Fruit fly (Drosophila melanogaster) whole organism, embryonic: Measurements from ENCODE around the gene CG42833.

Source experiments
- ATbp ChIP-seq: fragments of 200-800 bp; sonication (Bioruptor generic); optimal IDR thresholded peaks from 2 replicates; lab custom pipeline; 2017; ENCODE audit warnings: missing biosample characterization, mild to moderate bottlenecking, missing genetic modification characterization, missing genetic modification reagents
- CG10543 ChIP-seq: fragments of 200-800 bp; sonication (Bioruptor generic); optimal IDR thresholded peaks from 3 replicates; lab custom pipeline; 2017; ENCODE audit warnings: missing biosample characterization, mild to moderate bottlenecking, missing genetic modification characterization, moderate library complexity
- CG11456 ChIP-seq: fragments of 200-800 bp; sonication (Bioruptor generic); IDR thresholded peaks from 3 replicates; pipeline ENCODE4 v1.3.6; 2022; ENCODE audit warnings: missing biosample characterization, missing genetic modification characterization
- CG11560 ChIP-seq: fragments of 200-800 bp; sonication (Bioruptor generic); IDR thresholded peaks from 3 replicates; pipeline ENCODE4 v1.3.6; 2022; ENCODE audit warnings: missing biosample characterization, missing genetic modification characterization
- CG11696 ChIP-seq: fragments of 200-800 bp; sonication (Bioruptor generic); IDR thresholded peaks from 2 replicates; pipeline ENCODE4 v1.3.6; 2022; ENCODE audit warnings: missing biosample characterization, missing genetic modification characterization
- CG12942 ChIP-seq: fragments of 200-800 bp; sonication (Bioruptor generic); optimal IDR thresholded peaks from 3 replicates; lab custom pipeline; 2016; ENCODE audit warnings: missing biosample characterization, missing genetic modification characterization
- CG13123 ChIP-seq: fragments of 200-800 bp; sonication (Bioruptor generic); optimal IDR thresholded peaks from 2 replicates; lab custom pipeline; 2016; ENCODE audit warnings: missing biosample characterization, missing genetic modification characterization
- CG13287 ChIP-seq: fragments of 200-800 bp; sonication (Bioruptor generic); IDR thresholded peaks from 2 replicates; pipeline ENCODE4 v1.3.6; 2022; ENCODE audit warnings: missing biosample characterization, missing genetic modification characterization; ENCODE audit not compliant: partially characterized antibody
- CG13624 ChIP-seq: fragments of 200-800 bp; sonication (Bioruptor generic); optimal IDR thresholded peaks from 2 replicates; lab custom pipeline; 2016; ENCODE audit warnings: missing biosample characterization, missing genetic modification characterization
- CG14050 ChIP-seq: fragments of 200-800 bp; sonication (Bioruptor generic); IDR thresholded peaks from 3 replicates; pipeline ENCODE4 v1.3.6; 2022; ENCODE audit warnings: missing biosample characterization, missing genetic modification characterization
- CG2116 ChIP-seq: fragments of 200-800 bp; sonication (Bioruptor generic); optimal IDR thresholded peaks from 3 replicates; lab custom pipeline; 2018; ENCODE audit warnings: missing biosample characterization, mild to moderate bottlenecking, missing genetic modification characterization
- CG34376 ChIP-seq: fragments of 200-800 bp; sonication (Bioruptor generic); optimal IDR thresholded peaks from 2 replicates; lab custom pipeline; 2018; ENCODE audit warnings: missing biosample characterization, mild to moderate bottlenecking, missing genetic modification characterization
- CG34422 ChIP-seq: fragments of 200-800 bp; sonication (Bioruptor generic); IDR thresholded peaks from 3 replicates; pipeline ENCODE4 v1.3.6; 2022; ENCODE audit warnings: missing biosample characterization, missing genetic modification characterization
- CG4730 ChIP-seq: fragments of 200-800 bp; sonication (Bioruptor generic); IDR thresholded peaks from 2 replicates; pipeline ENCODE4 v1.3.6; 2022; ENCODE audit warnings: missing biosample characterization, missing genetic modification characterization
- CG4820 ChIP-seq: fragments of 200-800 bp; sonication (Bioruptor generic); optimal IDR thresholded peaks from 3 replicates; lab custom pipeline; 2016; ENCODE audit warnings: missing biosample characterization, missing genetic modification characterization
- CG5180 ChIP-seq: fragments of 200-800 bp; sonication (Bioruptor generic); optimal IDR thresholded peaks from 3 replicates; lab custom pipeline; 2017; ENCODE audit warnings: missing biosample characterization, missing genetic modification characterization, mild to moderate bottlenecking, moderate library complexity, missing genetic modification reagents
- CG8281 ChIP-seq: fragments of 200-800 bp; sonication (Bioruptor generic); optimal IDR thresholded peaks from 2 replicates; lab custom pipeline; 2018; ENCODE audit warnings: missing biosample characterization, mild to moderate bottlenecking, missing genetic modification characterization, moderate library complexity
- CG8359 ChIP-seq: fragments of 200-800 bp; sonication (Bioruptor generic); optimal IDR thresholded peaks from 2 replicates; lab custom pipeline; 2017; ENCODE audit warnings: missing biosample characterization, mild to moderate bottlenecking, missing genetic modification characterization, borderline replicate concordance
- CG9609 ChIP-seq: fragments of 200-800 bp; sonication (Bioruptor generic); optimal IDR thresholded peaks from 3 replicates; lab custom pipeline; 2016; ENCODE audit warnings: missing biosample characterization, missing genetic modification characterization
- CHES-1-like ChIP-seq: fragments of 200-800 bp; sonication (Bioruptor generic); optimal IDR thresholded peaks from 2 replicates; lab custom pipeline; 2016; ENCODE audit warnings: missing biosample characterization, missing genetic modification characterization
- D19A ChIP-seq: fragments of 200-800 bp; optimal IDR thresholded peaks from 3 replicates; lab custom pipeline; 2019; ENCODE audit warnings: missing biosample characterization, mild to moderate bottlenecking, missing genetic modification characterization, moderate library complexity
- D19B ChIP-seq: fragments of 200-800 bp; sonication (Bioruptor generic); optimal IDR thresholded peaks from 2 replicates; lab custom pipeline; 2017; ENCODE audit warnings: missing biosample characterization, mild to moderate bottlenecking, missing genetic modification characterization
- Dek ChIP-seq: fragments of 200-800 bp; sonication (Bioruptor generic); optimal IDR thresholded peaks from 3 replicates; lab custom pipeline; 2019; ENCODE audit warnings: missing biosample characterization, mild to moderate bottlenecking, missing genetic modification characterization, moderate library complexity
- Dll ChIP-seq: fragments of 200-800 bp; sonication (Bioruptor generic); IDR thresholded peaks from 4 replicates; pipeline ENCODE4 v1.3.6; 2022; ENCODE audit warnings: missing biosample characterization, missing genetic modification characterization; ENCODE audit not compliant: partially characterized antibody
- E2f2 ChIP-seq: fragments of 200-800 bp; sonication (Bioruptor generic); IDR thresholded peaks from 2 replicates; pipeline ENCODE4 v1.3.6; 2022; ENCODE audit warnings: missing biosample characterization, missing genetic modification characterization
- Elba2 ChIP-seq: fragments of 200-800 bp; sonication (Bioruptor generic); optimal IDR thresholded peaks from 3 replicates; lab custom pipeline; 2016; ENCODE audit warnings: missing biosample characterization, missing genetic modification characterization
- Hey ChIP-seq: fragments of 200-800 bp; sonication (Bioruptor generic); optimal IDR thresholded peaks from 3 replicates; lab custom pipeline; 2018; ENCODE audit warnings: missing biosample characterization, mild to moderate bottlenecking, missing genetic modification characterization
- NfI ChIP-seq: fragments of 200-800 bp; sonication (Bioruptor generic); optimal IDR thresholded peaks from 3 replicates; lab custom pipeline; 2018; ENCODE audit warnings: missing biosample characterization, mild to moderate bottlenecking, missing genetic modification characterization, moderate library complexity
- Pdp1 ChIP-seq, 2 experiments: fragments of 200-800 bp; sonication (Bioruptor generic); optimal IDR thresholded peaks; 3 replicates each; lab custom pipeline; 2016; ENCODE audit warnings: missing biosample characterization in 2 of 2, missing genetic modification characterization in 2 of 2, mild to moderate bottlenecking in 1 of 2, moderate library complexity in 1 of 2
- Rfx ChIP-seq: fragments of 200-800 bp; sonication (Bioruptor generic); IDR thresholded peaks from 2 replicates; pipeline ENCODE4 v1.3.6; 2022; ENCODE audit warnings: missing biosample characterization, missing genetic modification characterization
- Trl ChIP-seq, 3 experiments: fragments of >200 bp in 2 of 3; fragments of 200-800 bp in 1 of 3; sonication (Bioruptor generic) in 1 of 3; optimal IDR thresholded peaks; 2 replicates in 1 of 3; 3 replicates in 2 of 3; lab custom pipeline; 2016 to 2017; ENCODE audit warnings: missing biosample characterization in 1 of 3, missing genetic modification characterization in 1 of 3
- Xbp1 ChIP-seq: fragments of 200-800 bp; sonication (Bioruptor generic); optimal IDR thresholded peaks from 3 replicates; lab custom pipeline; 2016; ENCODE audit warnings: missing biosample characterization, mild to moderate bottlenecking, missing genetic modification characterization
- caup ChIP-seq: fragments of 200-800 bp; sonication (Bioruptor generic); optimal IDR thresholded peaks from 3 replicates; lab custom pipeline; 2017; ENCODE audit warnings: missing biosample characterization, mild to moderate bottlenecking, missing genetic modification characterization, moderate library complexity; ENCODE audit not compliant: severe bottlenecking
- cg ChIP-seq: fragments of 200-800 bp; sonication (Bioruptor generic); optimal IDR thresholded peaks from 3 replicates; lab custom pipeline; 2019; ENCODE audit warnings: missing biosample characterization, mild to moderate bottlenecking, missing genetic modification characterization, moderate library complexity
- chinmo ChIP-seq: fragments of 200-800 bp; sonication (Bioruptor generic); IDR thresholded peaks from 4 replicates; pipeline ENCODE4 v1.3.6; 2022; ENCODE audit warnings: missing biosample characterization, missing genetic modification characterization; ENCODE audit not compliant: partially characterized antibody
- ci ChIP-seq: fragments of 200-800 bp; sonication (Bioruptor generic); IDR thresholded peaks from 3 replicates; pipeline ENCODE4 v1.3.6; 2022; ENCODE audit warnings: missing biosample characterization, missing genetic modification characterization
- eve ChIP-seq, 2 experiments: fragments of >200 bp; optimal IDR thresholded peaks; 2 replicates each; lab custom pipeline; 2017; ENCODE audit warnings: missing biosample characterization in 2 of 2, missing genetic modification characterization in 2 of 2
- fd3F ChIP-seq: fragments of 200-800 bp; sonication (Bioruptor generic); optimal IDR thresholded peaks from 2 replicates; lab custom pipeline; 2018; ENCODE audit warnings: missing biosample characterization, mild to moderate bottlenecking, missing genetic modification characterization, moderate library complexity
- hth ChIP-seq: fragments of >200 bp; optimal IDR thresholded peaks from 2 replicates; lab custom pipeline; 2017; ENCODE audit warnings: inconsistent platforms
- otp ChIP-seq: fragments of 200-800 bp; sonication (Bioruptor generic); IDR thresholded peaks from 3 replicates; pipeline ENCODE4, ENCODE4 v1.3.6; 2022; ENCODE audit warnings: missing biosample characterization, missing genetic modification characterization
- rib ChIP-seq: fragments of 200-800 bp; sonication (Bioruptor generic); IDR thresholded peaks from 2 replicates; pipeline ENCODE4 v1.3.6; 2022; ENCODE audit warnings: missing biosample characterization, missing genetic modification characterization
- sd ChIP-seq: fragments of 200-800 bp; sonication (Bioruptor generic); optimal IDR thresholded peaks from 3 replicates; lab custom pipeline; 2018; ENCODE audit warnings: missing biosample characterization, mild to moderate bottlenecking, missing genetic modification characterization, moderate library complexity
- sens ChIP-seq: fragments of 200-800 bp; sonication (Bioruptor generic); peaks from one replicate; lab custom pipeline; 2016; ENCODE audit warnings: missing biosample characterization, missing genetic modification characterization
- seq ChIP-seq: fragments of 200-800 bp; sonication (Bioruptor generic); IDR thresholded peaks from 2 replicates; pipeline ENCODE4 v1.3.6; 2022; ENCODE audit warnings: missing biosample characterization, missing genetic modification characterization
- slbo ChIP-seq: fragments of 200-800 bp; sonication (Bioruptor generic); IDR thresholded peaks from 2 replicates; pipeline ENCODE4 v1.3.6; 2022; ENCODE audit warnings: missing biosample characterization, missing genetic modification characterization
- wek ChIP-seq: fragments of 200-800 bp; sonication (Bioruptor generic); optimal IDR thresholded peaks from 3 replicates; lab custom pipeline; 2018; ENCODE audit warnings: missing biosample characterization, mild to moderate bottlenecking, missing genetic modification characterization, moderate library complexity
- zf30C ChIP-seq: fragments of 200-800 bp; sonication (Bioruptor generic); optimal IDR thresholded peaks from 3 replicates; lab custom pipeline; 2018; ENCODE audit warnings: missing biosample characterization, mild to moderate bottlenecking, missing genetic modification characterization
- zfh2 ChIP-seq: fragments of 200-800 bp; sonication (Bioruptor generic); optimal IDR thresholded peaks from 2 replicates; lab custom pipeline; 2016; ENCODE audit warnings: missing biosample characterization, missing genetic modification characterization

Gene CG42833

dm6 chr3L:20197698-20198097 is 2.2 kb upstream of the CG42833 start (continued):
- no peak for TF ChIP-seq CG8281 (tag; lab: Kevin White, UChicago)
- no peak for TF ChIP-seq CG4820
- no peak for TF ChIP-seq Hey (tag; lab: Kevin White, UChicago)
- peak; percentile 56 for TF ChIP-seq sens
- TF ChIP-seq Pdp1 (GFP tag; optimal IDR thresholded peaks at IDR 0.05; lab: Kevin White, UChicago), result peak in 1 of 2 experiments; percentile 96
- no peak for TF ChIP-seq ATbp
- TF ChIP-seq zfh2 (GFP tag; lab: Kevin White, UChicago), result no peak
- 0 out of 4 replicates have a peak, but pooled peaks have one; percentile 13 for TF ChIP-seq chinmo (GFP tag; lab: Robert Waterston, UW)
- TF ChIP-seq cg (GFP tag; lab: Kevin White, UChicago), result peak; percentile 2
- TF ChIP-seq hth (lab: Kevin White, UChicago), result no peak
- TF ChIP-seq D19A (tag; lab: Kevin White, UChicago), result no peak
- no peak for TF ChIP-seq fd3F (GFP tag; lab: Kevin White, UChicago)
- no peak for TF ChIP-seq CG13624 (GFP tag; lab: Kevin White, UChicago)
- TF ChIP-seq wek (GFP tag; lab: Kevin White, UChicago), result no peak
- TF ChIP-seq CG9609 (GFP tag; lab: Kevin White, UChicago), result no peak
- no peak for TF ChIP-seq CG34422 (GFP tag; lab: Robert Waterston, UW)
- TF ChIP-seq Dek (tag; lab: Kevin White, UChicago), result no peak
- no peak for TF ChIP-seq CG2116
- TF ChIP-seq CG4730 (GFP tag; lab: Robert Waterston, UW), result no peak
- peak in 1 of 2 experiments; percentile 37 for TF ChIP-seq eve (GFP tag; optimal IDR thresholded peaks at IDR 0.05; lab: Kevin White, UChicago)
- no peak for TF ChIP-seq Rfx (GFP tag; lab: Robert Waterston, UW)
- no peak for TF ChIP-seq CG11456 (GFP tag; lab: Robert Waterston, UW)

DNA sequence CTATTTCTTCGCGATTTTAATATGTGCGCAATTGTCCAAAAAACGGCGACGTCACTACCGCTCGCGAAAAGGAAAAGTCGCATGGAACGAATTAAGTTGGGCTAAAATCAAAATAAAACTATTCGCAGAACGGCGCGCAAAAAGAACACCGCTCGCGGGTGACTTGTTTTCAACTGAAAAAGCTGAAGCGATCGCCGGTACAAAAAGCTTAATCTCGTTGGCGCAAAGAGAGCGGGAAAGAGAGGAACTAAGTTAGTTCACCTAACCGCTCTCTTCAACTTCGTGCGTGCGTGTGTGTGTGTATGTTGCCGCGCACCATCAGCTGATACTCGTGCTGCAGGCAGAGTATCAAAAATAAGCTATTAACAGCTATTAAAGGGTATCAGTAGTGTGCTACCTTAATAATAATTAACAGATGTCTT is 1.7 kb upstream of the CG42833 start, which contains the start of gene CG42674:
TSS of gene CG42674 (minus strand) at position 180 of the 422 bp plus-strand sequence.
- peak; percentile 39 for TF ChIP-seq D19B (GFP tag; lab: Kevin White, UChicago)
- TF ChIP-seq CG14050 (GFP tag; lab: Robert Waterston, UW), result no peak
- peak; percentile 75 to 77 for TF ChIP-seq Trl (optimal IDR thresholded peaks at IDR 0.05; lab: Kevin White, UChicago)
- TF ChIP-seq Trl (GFP tag; optimal IDR thresholded peaks at IDR 0.05; lab: Kevin White, UChicago), result no peak
- no peak for TF ChIP-seq CG4730 (GFP tag; lab: Robert Waterston, UW)
- no peak for TF ChIP-seq Elba2 (GFP tag; lab: Kevin White, UChicago)
- TF ChIP-seq CG8359, result no peak
- 0 out of 2 replicates have a peak, but pooled peaks have one; percentile 10 for TF ChIP-seq slbo (GFP tag; lab: Robert Waterston, UW)
- no peak for TF ChIP-seq zfh2 (GFP tag; lab: Kevin White, UChicago)
- no peak for TF ChIP-seq CG13123
- TF ChIP-seq CG11696, result no peak
- TF ChIP-seq zf30C (GFP tag; lab: Kevin White, UChicago), result no peak
- no peak for TF ChIP-seq Xbp1
- no peak for TF ChIP-seq Dll
- TF ChIP-seq CG34376 (GFP tag; lab: Kevin White, UChicago), result peak; percentile 54
- TF ChIP-seq CHES-1-like, result no peak
- TF ChIP-seq D19A (tag; lab: Kevin White, UChicago), result peak; percentile 93
- 0 out of 3 replicates have a peak, but pooled peaks have one; percentile 37 for TF ChIP-seq otp (GFP tag; lab: Robert Waterston, UW)
- TF ChIP-seq sd (tag; lab: Kevin White, UChicago), result no peak
- TF ChIP-seq CG10543, result peak; percentile 5
- TF ChIP-seq E2f2 (GFP tag; lab: Robert Waterston, UW), result peak; percentile 15; the same call in 1 of the 2 replicates
- 0 out of 2 replicates have a peak, but pooled peaks have one; percentile 11 for TF ChIP-seq seq (GFP tag; lab: Robert Waterston, UW)
- TF ChIP-seq ci (GFP tag; lab: Robert Waterston, UW), result no peak
- TF ChIP-seq CG11560, result no peak
- TF ChIP-seq chinmo (GFP tag; lab: Robert Waterston, UW), result peak; percentile 60; the same call in 1 of the 4 replicates
- TF ChIP-seq rib (GFP tag; lab: Robert Waterston, UW), result peak; percentile 56; the same call in 1 of the 2 replicates
- TF ChIP-seq NfI (GFP tag; lab: Kevin White, UChicago), result no peak
- peak; percentile 3 for TF ChIP-seq caup
- TF ChIP-seq CG5180 (GFP tag; lab: Kevin White, UChicago), result peak; percentile 42
- TF ChIP-seq CG13287, result peak; percentile 37; the same call in 1 of the 2 replicates
- TF ChIP-seq CG12942 (GFP tag; lab: Kevin White, UChicago), result no peak
